Worm (Caenorhabditis elegans): ENCODE measurements around the gene F44B9.2.

F44B9.2 gene

DNA sequence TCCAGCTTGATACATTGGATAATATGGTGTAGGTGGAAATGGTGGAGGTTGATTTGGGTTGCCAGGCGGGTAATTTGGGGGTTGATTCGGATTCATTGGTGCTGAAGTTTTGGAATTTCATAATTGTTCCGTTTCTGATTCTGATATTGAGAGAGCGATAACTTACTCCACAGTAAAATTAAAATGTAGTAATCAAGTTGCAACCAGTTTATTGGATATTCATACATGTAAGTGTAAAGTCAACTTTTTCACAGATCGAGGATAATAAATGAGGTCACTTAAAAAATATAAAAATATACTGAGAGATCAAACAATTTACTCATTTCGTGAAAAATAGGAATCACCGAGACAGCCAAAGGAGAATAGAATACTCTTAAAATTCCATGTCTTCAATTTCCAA is 5.7 kb downstream of the F44B9.2 start, which contains the start of gene mdt-30:
Gene mdt-30 (minus strand): TSS at position 101 of the 400 bp plus-strand sequence.
- TF ChIP-seq flt-1 (GFP tag; IDR thresholded peaks at IDR 0.05) (no peak), sea-1 (GFP tag; conservative IDR thresholded peaks at IDR 0.05) (no peak), tra-4 (tag; optimal IDR thresholded peaks at IDR 0.05) (no peak)

DNA sequence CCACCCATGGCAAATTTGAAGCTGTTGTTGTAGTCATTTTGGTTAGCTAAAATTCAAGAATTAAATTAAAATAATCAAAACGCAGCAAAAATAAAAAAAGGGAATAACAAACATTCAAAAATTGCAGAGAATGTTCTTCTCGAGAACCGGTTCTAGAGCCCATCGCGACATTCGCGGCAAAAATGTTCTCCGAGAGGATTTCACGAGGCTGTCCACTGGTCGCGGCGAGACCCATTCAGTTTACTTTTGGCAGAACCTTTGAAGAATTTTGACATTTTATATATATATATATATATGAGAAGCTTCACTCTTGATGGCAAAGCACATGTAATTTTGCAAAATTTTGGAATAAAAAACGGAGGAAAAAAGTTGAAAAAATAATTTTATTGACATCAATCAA is 7.2 kb downstream of the F44B9.2 start, which contains the start of gene F44B9.8:
Gene F44B9.8 (minus strand): TSS at position 163 of the 400 bp plus-strand sequence.
- no peak for TF ChIP-seq B0310.2 (tag; optimal IDR thresholded peaks at IDR 0.05)
- no peak for TF ChIP-seq ceh-36 (tag; optimal IDR thresholded peaks at IDR 0.05)
- no peak for TF ChIP-seq ama-1 (optimal IDR thresholded peaks at IDR 0.05)
- no peak for TF ChIP-seq ceh-13 (GFP tag; optimal IDR thresholded peaks at IDR 0.05)
- no peak for TF ChIP-seq sea-1 (GFP tag; conservative IDR thresholded peaks at IDR 0.05)
- no peak for TF ChIP-seq tbx-11 (GFP tag; IDR thresholded peaks at IDR 0.05)
- TF ChIP-seq pes-1 (GFP tag; IDR thresholded peaks at IDR 0.05): no peak
- TF ChIP-seq F13C5.2 (tag; optimal IDR thresholded peaks at IDR 0.05): no peak
- no peak for TF ChIP-seq tra-4 (tag; optimal IDR thresholded peaks at IDR 0.05)
- TF ChIP-seq hnd-1 (tag; optimal IDR thresholded peaks at IDR 0.05): no peak
- no peak for TF ChIP-seq aly-1 (tag; optimal IDR thresholded peaks at IDR 0.05)
- no peak for TF ChIP-seq tbx-37 (GFP tag; conservative IDR thresholded peaks at IDR 0.05)

DNA sequence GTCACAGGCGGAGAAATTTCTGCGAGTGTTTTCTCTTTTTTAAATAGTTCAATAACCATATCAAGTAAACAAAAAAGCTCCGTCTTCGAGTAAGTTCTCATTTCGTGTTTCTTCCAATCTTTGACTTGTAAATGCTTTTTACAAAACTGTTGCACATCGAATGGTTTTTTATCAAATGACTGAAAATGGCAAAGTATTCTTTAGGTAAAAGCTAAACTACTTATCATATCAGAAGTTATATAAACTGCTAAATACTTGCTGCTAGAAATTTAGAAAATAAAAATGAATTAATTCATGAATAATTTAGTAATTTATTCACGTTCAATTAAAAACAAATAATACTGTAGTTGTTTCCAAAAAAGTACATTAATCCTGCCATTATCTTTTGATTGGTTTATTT is 8.7 kb downstream of the F44B9.2 start, which contains the start of gene F44B9.9:
Gene F44B9.9 (minus strand): TSS at position 101 of the 400 bp plus-strand sequence.
- no peak for TF ChIP-seq pes-1 (GFP tag; IDR thresholded peaks at IDR 0.05)
- TF ChIP-seq sea-1 (GFP tag; conservative IDR thresholded peaks at IDR 0.05): no peak
- TF ChIP-seq aly-1 (tag; optimal IDR thresholded peaks at IDR 0.05): no peak
- TF ChIP-seq B0310.2 (tag; optimal IDR thresholded peaks at IDR 0.05): no peak
- no peak for TF ChIP-seq ets-7 (tag; optimal IDR thresholded peaks at IDR 0.05)
- TF ChIP-seq ceh-36 (tag; optimal IDR thresholded peaks at IDR 0.05): no peak
- no peak for TF ChIP-seq tra-4 (tag; optimal IDR thresholded peaks at IDR 0.05)
- TF ChIP-seq hnd-1 (tag; optimal IDR thresholded peaks at IDR 0.05): no peak
- no peak for TF ChIP-seq ama-1 (optimal IDR thresholded peaks at IDR 0.05)
- no peak for TF ChIP-seq hmg-4 (GFP tag; optimal IDR thresholded peaks at IDR 0.05)
- no peak for TF ChIP-seq ceh-13 (GFP tag; optimal IDR thresholded peaks at IDR 0.05)
- no peak for TF ChIP-seq tbx-37 (GFP tag; conservative IDR thresholded peaks at IDR 0.05)
- no peak for TF ChIP-seq F13C5.2 (tag; optimal IDR thresholded peaks at IDR 0.05)
- TF ChIP-seq tbx-11 (GFP tag; IDR thresholded peaks at IDR 0.05): no peak
- no peak for TF ChIP-seq flt-1 (GFP tag; IDR thresholded peaks at IDR 0.05)
- TF ChIP-seq scrt-1 (GFP tag; IDR thresholded peaks at IDR 0.05): no peak
- no peak for TF ChIP-seq hmbx-1 (tag; optimal IDR thresholded peaks at IDR 0.05)

DNA sequence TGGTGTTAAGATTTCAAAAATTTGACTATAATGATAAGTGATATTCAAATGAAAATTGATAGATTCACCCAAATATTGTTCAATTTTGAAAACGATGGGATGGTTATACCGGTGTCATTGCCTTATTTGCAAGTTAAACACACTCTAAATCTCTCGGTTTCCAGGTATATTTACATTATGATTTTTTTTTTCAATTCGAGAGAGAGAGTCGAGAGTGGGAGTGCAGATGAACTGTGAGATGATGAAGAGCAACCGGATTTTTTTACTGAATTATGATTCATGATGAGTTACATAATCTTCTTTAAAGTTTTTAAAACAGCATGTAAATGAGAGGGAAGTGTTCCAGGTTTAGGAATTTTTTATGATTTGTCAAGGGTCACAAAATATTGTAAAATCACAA is 11.3 kb downstream of the F44B9.2 start, which contains the start of gene F44B9.10:
Gene F44B9.10 (minus strand): TSS at position 101 of the 400 bp plus-strand sequence.
- TF ChIP-seq ceh-13 (GFP tag; optimal IDR thresholded peaks at IDR 0.05) (no peak), ceh-36 (tag; optimal IDR thresholded peaks at IDR 0.05) (no peak), B0310.2 (tag; optimal IDR thresholded peaks at IDR 0.05) (no peak)

DNA sequence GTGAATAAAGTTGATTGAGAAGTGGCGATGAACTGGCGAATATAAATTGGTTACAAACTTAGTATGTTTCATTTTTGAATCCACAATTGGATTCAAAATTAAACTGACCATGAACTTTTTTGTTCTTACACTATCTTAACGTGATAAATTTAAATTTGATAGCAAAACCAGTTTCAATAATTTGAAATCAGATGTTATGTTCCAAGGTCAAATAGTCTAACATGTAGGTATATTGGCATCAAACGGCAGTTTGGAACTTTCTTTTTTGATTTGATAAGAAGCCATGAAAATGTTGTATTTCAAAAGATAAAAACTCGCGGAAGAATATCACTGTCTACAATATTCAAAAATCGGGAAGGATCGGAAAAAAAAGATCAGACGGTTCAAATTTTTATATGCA is 13.8 kb downstream of the F44B9.2 start:
- no peak for TF ChIP-seq tbx-37 (GFP tag; conservative IDR thresholded peaks at IDR 0.05)
- TF ChIP-seq hnd-1 (tag; optimal IDR thresholded peaks at IDR 0.05): no peak
- no peak for TF ChIP-seq hmg-4 (GFP tag; optimal IDR thresholded peaks at IDR 0.05)
- TF ChIP-seq tbx-11 (GFP tag; IDR thresholded peaks at IDR 0.05): no peak
- TF ChIP-seq aly-1 (tag; optimal IDR thresholded peaks at IDR 0.05): no peak
- no peak for TF ChIP-seq tra-4 (tag; optimal IDR thresholded peaks at IDR 0.05)
- no peak for TF ChIP-seq flt-1 (GFP tag; IDR thresholded peaks at IDR 0.05)
- TF ChIP-seq ceh-13 (GFP tag; optimal IDR thresholded peaks at IDR 0.05): no peak
- no peak for TF ChIP-seq ceh-36 (tag; optimal IDR thresholded peaks at IDR 0.05)
- TF ChIP-seq hmbx-1 (tag; optimal IDR thresholded peaks at IDR 0.05): no peak
- TF ChIP-seq ama-1 (optimal IDR thresholded peaks at IDR 0.05): no peak
- no peak for TF ChIP-seq F13C5.2 (tag; optimal IDR thresholded peaks at IDR 0.05)
- TF ChIP-seq ets-7 (tag; optimal IDR thresholded peaks at IDR 0.05): no peak
- TF ChIP-seq B0310.2 (tag; optimal IDR thresholded peaks at IDR 0.05): no peak
- no peak for TF ChIP-seq pes-1 (GFP tag; IDR thresholded peaks at IDR 0.05)
- TF ChIP-seq scrt-1 (GFP tag; IDR thresholded peaks at IDR 0.05): no peak
- no peak for TF ChIP-seq sea-1 (GFP tag; conservative IDR thresholded peaks at IDR 0.05)

DNA sequence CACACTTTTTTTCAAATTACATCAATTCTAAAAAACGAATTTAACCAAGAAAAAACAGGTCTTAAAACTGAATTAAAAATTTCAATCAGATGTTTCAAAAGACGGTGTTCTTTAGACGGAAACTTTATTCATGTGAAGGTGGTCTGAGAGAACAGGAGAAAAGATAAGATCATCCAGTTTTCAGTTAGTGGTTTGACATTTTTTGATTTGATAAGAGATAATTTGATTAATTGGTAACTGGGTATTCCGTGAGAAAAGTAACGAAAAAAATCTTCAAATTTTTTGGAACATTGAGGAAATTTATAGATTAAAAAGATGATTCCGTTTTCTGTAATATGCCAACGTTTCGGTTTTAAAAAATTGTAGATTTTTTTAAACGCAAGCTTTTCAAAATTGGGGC is 14.2 kb downstream of the F44B9.2 start:
- no peak for TF ChIP-seq F13C5.2 (tag; optimal IDR thresholded peaks at IDR 0.05)
- no peak for TF ChIP-seq ets-7 (tag; optimal IDR thresholded peaks at IDR 0.05)
- no peak for TF ChIP-seq tbx-11 (GFP tag; IDR thresholded peaks at IDR 0.05)

DNA sequence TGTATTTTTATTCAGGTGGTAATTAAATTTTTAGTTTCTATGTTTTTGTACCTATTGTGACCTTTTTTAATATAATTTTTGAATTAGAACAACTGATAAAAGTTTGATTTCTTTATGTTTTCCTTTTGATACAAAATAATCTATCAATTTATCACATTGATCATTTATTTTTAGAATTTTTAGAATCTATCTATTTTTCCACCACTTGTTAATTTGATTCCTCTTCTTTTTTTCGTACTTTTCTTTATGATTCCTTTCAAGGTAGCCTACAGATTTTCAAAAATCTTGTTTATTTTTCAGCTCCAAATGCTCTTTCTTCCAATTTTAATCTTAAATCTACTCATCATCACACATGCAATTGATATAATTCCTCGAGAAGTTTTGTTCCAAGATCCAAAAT is 15.7 kb downstream of the F44B9.2 start, which contains the start of gene dpf-6:
Gene dpf-6 (plus strand): TSS at position 301 of the 400 bp plus-strand sequence.
- TF ChIP-seq F13C5.2 (tag; optimal IDR thresholded peaks at IDR 0.05) (no peak), tbx-11 (GFP tag; IDR thresholded peaks at IDR 0.05) (no peak), ceh-36 (tag; optimal IDR thresholded peaks at IDR 0.05) (no peak), tra-4 (tag; optimal IDR thresholded peaks at IDR 0.05) (no peak), sea-1 (GFP tag; conservative IDR thresholded peaks at IDR 0.05) (no peak), ama-1 (optimal IDR thresholded peaks at IDR 0.05) (no peak), flt-1 (GFP tag; IDR thresholded peaks at IDR 0.05) (no peak), B0310.2 (tag; optimal IDR thresholded peaks at IDR 0.05) (no peak), hmbx-1 (tag; optimal IDR thresholded peaks at IDR 0.05) (no peak), ets-7 (tag; optimal IDR thresholded peaks at IDR 0.05) (no peak), hnd-1 (tag; optimal IDR thresholded peaks at IDR 0.05) (no peak), scrt-1 (GFP tag; IDR thresholded peaks at IDR 0.05) (no peak)

DNA sequence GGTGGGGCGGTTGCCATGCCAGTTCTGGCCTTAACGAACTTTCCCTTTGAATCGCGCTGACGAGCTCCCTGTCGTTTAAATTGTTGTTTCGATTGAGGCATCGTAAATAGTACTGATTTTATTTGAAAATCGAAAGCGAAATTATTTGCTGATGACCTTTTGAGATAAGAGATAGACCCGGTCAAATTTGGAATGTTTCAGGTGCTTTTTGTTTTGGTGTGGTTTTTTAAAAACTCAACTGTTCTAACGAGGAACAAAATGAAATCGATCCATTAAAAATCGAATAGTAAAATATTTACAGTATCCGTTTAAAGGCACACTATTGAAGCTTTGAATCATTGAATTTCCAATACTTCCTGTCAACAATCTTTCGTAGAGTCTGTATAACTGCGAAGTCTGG is 20.5 kb downstream of the F44B9.2 start, which contains the start of gene K12H4.6:
Gene K12H4.6 (minus strand): TSS at position 101 of the 400 bp plus-strand sequence.
- no peak for TF ChIP-seq B0310.2 (tag; optimal IDR thresholded peaks at IDR 0.05)
- no peak for TF ChIP-seq tbx-11 (GFP tag; IDR thresholded peaks at IDR 0.05)
- no peak for TF ChIP-seq hmg-4 (GFP tag; optimal IDR thresholded peaks at IDR 0.05)
- TF ChIP-seq sea-1 (GFP tag; conservative IDR thresholded peaks at IDR 0.05): no peak
- TF ChIP-seq ceh-13 (GFP tag; optimal IDR thresholded peaks at IDR 0.05): no peak
- TF ChIP-seq flt-1 (GFP tag; IDR thresholded peaks at IDR 0.05): no peak
- TF ChIP-seq aly-1 (tag; optimal IDR thresholded peaks at IDR 0.05): no peak
- TF ChIP-seq pes-1 (GFP tag; IDR thresholded peaks at IDR 0.05): no peak
- TF ChIP-seq tbx-37 (GFP tag; conservative IDR thresholded peaks at IDR 0.05): no peak
- no peak for TF ChIP-seq hnd-1 (tag; optimal IDR thresholded peaks at IDR 0.05)
- TF ChIP-seq scrt-1 (GFP tag; IDR thresholded peaks at IDR 0.05): no peak
- TF ChIP-seq ceh-36 (tag; optimal IDR thresholded peaks at IDR 0.05): no peak
- TF ChIP-seq ets-7 (tag; optimal IDR thresholded peaks at IDR 0.05): no peak
- TF ChIP-seq ama-1 (optimal IDR thresholded peaks at IDR 0.05): no peak
- TF ChIP-seq F13C5.2 (tag; optimal IDR thresholded peaks at IDR 0.05): no peak
- no peak for TF ChIP-seq hmbx-1 (tag; optimal IDR thresholded peaks at IDR 0.05)
